Fruit fly (Drosophila melanogaster): Measurements from ENCODE around the gene CG1146.
A peak's percentile ranks its signal among the peaks of the same experiment; 100 is the strongest.

Gene CG1146

dm6 chr3L:2475564-2476260 lies 12.9 kb upstream of the CG1146 start, which contains the start of gene CG16762 (continued):
- TF ChIP-seq CG34376 (GFP tag; optimal IDR thresholded peaks at IDR 0.05) (no peak), Rx (GFP tag; IDR thresholded peaks at IDR 0.05) (no peak), ttk (GFP tag; IDR thresholded peaks at IDR 0.05) (no peak), CG6683 (GFP tag; optimal IDR thresholded peaks at IDR 0.05) (peak; percentile 40), CG17912 (GFP tag; optimal IDR thresholded peaks at IDR 0.05) (peak; percentile 29), CG4404 (GFP tag; IDR thresholded peaks at IDR 0.05) (no peak), pfk (GFP tag; optimal IDR thresholded peaks at IDR 0.05) (no peak), sc (optimal IDR thresholded peaks at IDR 0.05) (no peak), sc (GFP tag; optimal IDR thresholded peaks at IDR 0.05) (peak; percentile 50), rib (GFP tag; IDR thresholded peaks at IDR 0.05) (peak; percentile 19; the same call in 1 of the 2 replicates), NC2α (GFP tag; optimal IDR thresholded peaks at IDR 0.05) (no peak), tna (GFP tag; IDR thresholded peaks at IDR 0.05; ENCODE audit: partially characterized antibody) (no peak), PHDP (tag; optimal IDR thresholded peaks at IDR 0.05) (peak; percentile 82), CG18619 (GFP tag; optimal IDR thresholded peaks at IDR 0.05) (peak; percentile 47), Hr78 (GFP tag; optimal IDR thresholded peaks at IDR 0.05) (peak in 1 of 2 experiments; percentile 38), CrebB (tag; optimal IDR thresholded peaks at IDR 0.05) (peak; percentile 37), Sox100B (GFP tag; optimal IDR thresholded peaks at IDR 0.05) (peak; percentile 64), ftz-f1 (GFP tag; optimal IDR thresholded peaks at IDR 0.05) (no peak), CG9609 (GFP tag; optimal IDR thresholded peaks at IDR 0.05) (peak; percentile 30), dpn (GFP tag; optimal IDR thresholded peaks at IDR 0.05) (no peak), CG2875 (GFP tag; optimal IDR thresholded peaks at IDR 0.05) (peak; percentile 70), ase (GFP tag; IDR thresholded peaks at IDR 0.05) (no peak), pzg (GFP tag; optimal IDR thresholded peaks at IDR 0.05) (no peak), Neu2 (GFP tag; optimal IDR thresholded peaks at IDR 0.05; ENCODE audit: borderline replicate concordance) (no peak), Bteb2 (GFP tag; optimal IDR thresholded peaks at IDR 0.05) (peak; percentile 23), aop (GFP tag; IDR thresholded peaks at IDR 0.05) (no peak), CG2889 (GFP tag; IDR thresholded peaks at IDR 0.05) (no peak), Xrp1 (GFP tag; IDR thresholded peaks at IDR 0.05) (peak; percentile 58), Nf-YC (tag; optimal IDR thresholded peaks at IDR 0.05) (no peak), slou (GFP tag; optimal IDR thresholded peaks at IDR 0.05) (peak; percentile 3), dati (GFP tag; IDR thresholded peaks at IDR 0.05) (no peak), pita (GFP tag; optimal IDR thresholded peaks at IDR 0.05) (no peak), tx (GFP tag; optimal IDR thresholded peaks at IDR 0.05) (no peak), nom (GFP tag; optimal IDR thresholded peaks at IDR 0.05) (no peak), slp2 (GFP tag; optimal IDR thresholded peaks at IDR 0.05) (peak; percentile 40), Drgx (GFP tag; IDR thresholded peaks at IDR 0.05) (no peak), CG4854 (GFP tag; optimal IDR thresholded peaks at IDR 0.05) (peak; percentile 57), vvl (GFP tag; IDR thresholded peaks at IDR 0.05) (0 out of 2 replicates have a peak, but pooled peaks have one; percentile 45), CG4282 (GFP tag; optimal IDR thresholded peaks at IDR 0.05) (no peak), CG7745 (tag; optimal IDR thresholded peaks at IDR 0.05) (no peak), dmrt99B (tag; optimal IDR thresholded peaks at IDR 0.05) (peak; percentile 65), Jarid2 (GFP tag; optimal IDR thresholded peaks at IDR 0.05) (peak; percentile 46), ERR (GFP tag; optimal IDR thresholded peaks at IDR 0.05) (no peak), sqz (GFP tag; optimal IDR thresholded peaks at IDR 0.05) (peak; percentile 15), sens (GFP tag) (peak; percentile 94), en (GFP tag; optimal IDR thresholded peaks at IDR 0.05) (no peak), zen (tag; optimal IDR thresholded peaks at IDR 0.05) (no peak), Dip3 (GFP tag; optimal IDR thresholded peaks at IDR 0.05) (no peak), Vsx1 (GFP tag; optimal IDR thresholded peaks at IDR 0.05) (peak; percentile 68), pnt (GFP tag; optimal IDR thresholded peaks at IDR 0.05) (no peak)
